Fruit fly (Drosophila melanogaster) whole organism, pupa: ENCODE measurements around the gene Zip71B.

ENCODE experiments used
- CG10348 ChIP-seq: fragments of 200-800 bp; sonication (Bioruptor generic); IDR thresholded peaks from 2 replicates; pipeline ENCODE4 v1.3.6; 2022; ENCODE audit warnings: missing biosample characterization, missing genetic modification characterization
- CG12605 ChIP-seq: fragments of 200-800 bp; sonication (Bioruptor generic); IDR thresholded peaks from 2 replicates; pipeline ENCODE4 v1.3.6; 2022; ENCODE audit warnings: missing biosample characterization, missing genetic modification characterization
- CG13204 ChIP-seq: fragments of 200-800 bp; sonication (Bioruptor generic); optimal IDR thresholded peaks from 2 replicates; lab custom pipeline; 2018; ENCODE audit warnings: missing biosample characterization, mild to moderate bottlenecking, missing genetic modification characterization, moderate library complexity
- CG14655 ChIP-seq: fragments of 200-800 bp; sonication (Bioruptor generic); optimal IDR thresholded peaks from 3 replicates; lab custom pipeline; 2017; ENCODE audit warnings: mild to moderate bottlenecking, missing biosample characterization, missing genetic modification reagents, missing genetic modification characterization
- CG15710 ChIP-seq: fragments of 200-800 bp; sonication (Bioruptor generic); optimal IDR thresholded peaks from 2 replicates; lab custom pipeline; 2018; ENCODE audit warnings: missing biosample characterization, mild to moderate bottlenecking, missing genetic modification characterization, moderate library complexity
- CG17806 ChIP-seq: fragments of 200-800 bp; sonication (Bioruptor generic); optimal IDR thresholded peaks from 2 replicates; lab custom pipeline; 2018; ENCODE audit warnings: missing biosample characterization, mild to moderate bottlenecking, missing genetic modification characterization, moderate library complexity
- CG32121 ChIP-seq: fragments of 200-800 bp; sonication (Bioruptor generic); IDR thresholded peaks from 2 replicates; pipeline ENCODE4 v1.3.6; 2022; ENCODE audit warnings: missing biosample characterization, missing genetic modification characterization
- CG34367 ChIP-seq: fragments of 200-800 bp; sonication (Bioruptor generic); optimal IDR thresholded peaks from 2 replicates; lab custom pipeline; 2018; ENCODE audit warnings: missing biosample characterization, mild to moderate bottlenecking, missing genetic modification characterization
- CG4496 ChIP-seq: fragments of 200-800 bp; sonication (Bioruptor generic); IDR thresholded peaks from 3 replicates; pipeline ENCODE4 v1.3.6; 2022; ENCODE audit warnings: missing biosample characterization, missing genetic modification characterization
- CG8159 ChIP-seq: fragments of 200-800 bp; sonication (Bioruptor generic); optimal IDR thresholded peaks from 3 replicates; lab custom pipeline; 2018; ENCODE audit warnings: missing biosample characterization, mild to moderate bottlenecking, missing genetic modification characterization, moderate library complexity
- CG8301 ChIP-seq: fragments of 200-800 bp; sonication (Bioruptor generic); optimal IDR thresholded peaks from 2 replicates; lab custom pipeline; 2018; ENCODE audit warnings: missing biosample characterization, mild to moderate bottlenecking, missing genetic modification characterization
- CG9948 ChIP-seq: fragments of 200-800 bp; sonication (Bioruptor generic); optimal IDR thresholded peaks from 2 replicates; lab custom pipeline; 2018; ENCODE audit warnings: missing biosample characterization, mild to moderate bottlenecking, missing genetic modification characterization, moderate library complexity
- D1 ChIP-seq: fragments of 200-800 bp; sonication (Bioruptor generic); optimal IDR thresholded peaks from 2 replicates; lab custom pipeline; 2018; ENCODE audit warnings: missing biosample characterization, mild to moderate bottlenecking, missing genetic modification characterization, moderate library complexity
- EcR ChIP-seq: fragments of 200-800 bp; sonication (Bioruptor generic); optimal IDR thresholded peaks from 3 replicates; lab custom pipeline; 2019; ENCODE audit warnings: missing biosample characterization, missing genetic modification characterization, mild to moderate bottlenecking, moderate library complexity, missing genetic modification reagents
- Ets98B ChIP-seq: fragments of 200-800 bp; sonication (Bioruptor generic); IDR thresholded peaks from 2 replicates; pipeline ENCODE4 v1.3.6; 2022; ENCODE audit warnings: missing biosample characterization, missing genetic modification characterization
- Pif1A ChIP-seq: fragments of 200-800 bp; sonication (Bioruptor generic); optimal IDR thresholded peaks from 3 replicates; lab custom pipeline; 2016; ENCODE audit warnings: missing biosample characterization, missing genetic modification characterization
- Pif1B ChIP-seq: fragments of 200-800 bp; sonication (Bioruptor generic); optimal IDR thresholded peaks from 3 replicates; lab custom pipeline; 2016; ENCODE audit warnings: missing biosample characterization, missing genetic modification characterization
- Snoo ChIP-seq: fragments of 200-800 bp; sonication (Bioruptor generic); optimal IDR thresholded peaks from 3 replicates; lab custom pipeline; 2017; ENCODE audit warnings: missing biosample characterization, mild to moderate bottlenecking, missing genetic modification characterization, inconsistent platforms
- fd96Ca ChIP-seq: fragments of 200-800 bp; sonication (Bioruptor generic); IDR thresholded peaks from 3 replicates; pipeline ENCODE4 v1.3.6; 2022; ENCODE audit warnings: missing biosample characterization, missing genetic modification characterization
- gl ChIP-seq: fragments of 200-800 bp; sonication (Bioruptor generic); optimal IDR thresholded peaks from 2 replicates; lab custom pipeline; 2018; ENCODE audit warnings: missing biosample characterization, mild to moderate bottlenecking, missing genetic modification characterization
- rn ChIP-seq: fragments of 200-800 bp; sonication (Bioruptor generic); IDR thresholded peaks from 2 replicates; pipeline ENCODE4 v1.3.6; 2022; ENCODE audit warnings: missing biosample characterization, missing genetic modification characterization

Zip71B gene

dm6 chr3L:15007271-15007948, 15.3 kb downstream of the Zip71B start:
- no peak for TF ChIP-seq Snoo (tag; lab: Kevin White, UChicago)
- TF ChIP-seq CG9948 (tag; lab: Kevin White, UChicago), result peak; percentile 46
- no peak for TF ChIP-seq Ets98B (GFP tag; lab: Robert Waterston, UW)
- TF ChIP-seq CG34367 (tag; lab: Kevin White, UChicago), result peak; percentile 2
- TF ChIP-seq CG14655 (GFP tag; lab: Kevin White, UChicago), result peak; percentile 39
- TF ChIP-seq CG17806 (tag; lab: Kevin White, UChicago), result peak; percentile 39
- no peak for TF ChIP-seq D1 (tag; lab: Kevin White, UChicago)
- 0 out of 2 replicates have a peak, but pooled peaks have one; percentile 18 for TF ChIP-seq CG12605 (GFP tag; lab: Robert Waterston, UW)
- TF ChIP-seq rn (GFP tag; lab: Robert Waterston, UW), result no peak
- TF ChIP-seq CG32121, result peak; percentile 32; the same call in 1 of the 2 replicates
- peak; percentile 37 for TF ChIP-seq Pif1A (GFP tag; lab: Kevin White, UChicago)
- peak; percentile 46 for TF ChIP-seq CG8159 (tag; lab: Kevin White, UChicago)
- TF ChIP-seq CG4496 (GFP tag; lab: Robert Waterston, UW), result no peak
- TF ChIP-seq CG8301, result peak; percentile 20
- TF ChIP-seq fd96Ca, result no peak
- no peak for TF ChIP-seq CG13204 (GFP tag; lab: Kevin White, UChicago)
- TF ChIP-seq Pif1B (GFP tag; lab: Kevin White, UChicago), result no peak
- no peak for TF ChIP-seq CG10348
- TF ChIP-seq EcR (GFP tag; lab: Kevin White, UChicago), result no peak
- TF ChIP-seq CG15710, result peak; percentile 24
- no peak for TF ChIP-seq gl (tag; lab: Kevin White, UChicago)

dm6 chr3L:15009681-15010080, 17.6 kb downstream of the Zip71B start:
- TF ChIP-seq CG8301 (peak; percentile 51), D1 (tag; lab: Kevin White, UChicago) (no peak), rn (GFP tag; lab: Robert Waterston, UW) (no peak), Pif1A (GFP tag; lab: Kevin White, UChicago) (no peak), CG4496 (GFP tag; lab: Robert Waterston, UW) (peak; percentile 29; the same call in 2 of the 3 replicates), Ets98B (GFP tag; lab: Robert Waterston, UW) (peak; percentile 38), CG13204 (GFP tag; lab: Kevin White, UChicago) (no peak), Pif1B (GFP tag; lab: Kevin White, UChicago) (no peak), Snoo (tag; lab: Kevin White, UChicago) (no peak), EcR (GFP tag; lab: Kevin White, UChicago) (no peak), CG8159 (tag; lab: Kevin White, UChicago) (no peak), CG17806 (tag; lab: Kevin White, UChicago) (no peak), fd96Ca (no peak), CG10348 (no peak), CG12605 (GFP tag; lab: Robert Waterston, UW) (no peak), CG14655 (GFP tag; lab: Kevin White, UChicago) (peak; percentile 68), CG32121 (no peak), gl (tag; lab: Kevin White, UChicago) (no peak)

dm6 chr3L:15010601-15011000, 18.5 kb downstream of the Zip71B start:
- TF ChIP-seq CG8159 (tag; lab: Kevin White, UChicago) (no peak), CG17806 (tag; lab: Kevin White, UChicago) (no peak), CG13204 (GFP tag; lab: Kevin White, UChicago) (no peak), CG14655 (GFP tag; lab: Kevin White, UChicago) (no peak), gl (tag; lab: Kevin White, UChicago) (no peak), D1 (tag; lab: Kevin White, UChicago) (no peak), EcR (GFP tag; lab: Kevin White, UChicago) (no peak), CG8301 (no peak), CG4496 (GFP tag; lab: Robert Waterston, UW) (no peak)

dm6 chr3L:15011142-15011541, 19.1 kb downstream of the Zip71B start:
- TF ChIP-seq Snoo (tag; lab: Kevin White, UChicago), result no peak
- no peak for TF ChIP-seq CG13204 (GFP tag; lab: Kevin White, UChicago)
- no peak for TF ChIP-seq gl (tag; lab: Kevin White, UChicago)
- TF ChIP-seq CG14655 (GFP tag; lab: Kevin White, UChicago), result no peak
- TF ChIP-seq CG12605 (GFP tag; lab: Robert Waterston, UW), result no peak
- TF ChIP-seq fd96Ca, result no peak
- no peak for TF ChIP-seq CG4496 (GFP tag; lab: Robert Waterston, UW)
- TF ChIP-seq CG32121, result no peak
- no peak for TF ChIP-seq CG8159 (tag; lab: Kevin White, UChicago)
- no peak for TF ChIP-seq CG10348
- TF ChIP-seq CG34367 (tag; lab: Kevin White, UChicago), result no peak
- TF ChIP-seq Pif1A (GFP tag; lab: Kevin White, UChicago), result no peak
- TF ChIP-seq rn (GFP tag; lab: Robert Waterston, UW), result no peak
- no peak for TF ChIP-seq CG15710
- no peak for TF ChIP-seq D1 (tag; lab: Kevin White, UChicago)
- TF ChIP-seq Ets98B (GFP tag; lab: Robert Waterston, UW), result no peak

dm6 chr3L:15011638-15012335, 19.7 kb downstream of the Zip71B start:
- TF ChIP-seq CG8301 (peak; percentile 79), CG17806 (tag; lab: Kevin White, UChicago) (peak; percentile 86), EcR (GFP tag; lab: Kevin White, UChicago) (peak; percentile 46), fd96Ca (no peak), CG13204 (GFP tag; lab: Kevin White, UChicago) (peak; percentile 21), gl (tag; lab: Kevin White, UChicago) (peak; percentile 48), CG32121 (peak; percentile 81), Snoo (tag; lab: Kevin White, UChicago) (peak; percentile 39), Ets98B (GFP tag; lab: Robert Waterston, UW) (peak; percentile 82), CG14655 (GFP tag; lab: Kevin White, UChicago) (peak; percentile 83), CG8159 (tag; lab: Kevin White, UChicago) (peak; percentile 85), Pif1B (GFP tag; lab: Kevin White, UChicago) (peak; percentile 64), CG10348 (0 out of 2 replicates have a peak, but pooled peaks have one; percentile 17), CG4496 (GFP tag; lab: Robert Waterston, UW) (peak; percentile 87), D1 (tag; lab: Kevin White, UChicago) (peak; percentile 66), Pif1A (GFP tag; lab: Kevin White, UChicago) (peak; percentile 71), CG12605 (GFP tag; lab: Robert Waterston, UW) (peak; percentile 72), CG9948 (tag; lab: Kevin White, UChicago) (peak; percentile 82), CG15710 (peak; percentile 86), rn (GFP tag; lab: Robert Waterston, UW) (peak; percentile 46; the same call in 1 of the 2 replicates), CG34367 (tag; lab: Kevin White, UChicago) (peak; percentile 78)
- TF ChIP-seq, all 21 proteins: peak for 20
